Fruit fly (Drosophila melanogaster) whole organism, wandering third instar larva: ENCODE results near the gene CG6094.

Source experiments
- CrebA ChIP-seq: fragments of 200-800 bp; sonication (Bioruptor generic); optimal IDR thresholded peaks from 2 replicates; lab custom pipeline; 2016; ENCODE audit warnings: missing biosample characterization, mild to moderate bottlenecking, missing genetic modification characterization, borderline replicate concordance
- Jra ChIP-seq: sonication (Bioruptor generic); optimal IDR thresholded peaks from 2 replicates; lab custom pipeline; 2016; ENCODE audit warnings: missing biosample characterization, missing genetic modification characterization
- OdsH ChIP-seq: fragments of 200-800 bp; sonication (Bioruptor generic); optimal IDR thresholded peaks from 2 replicates; lab custom pipeline; 2016; ENCODE audit warnings: missing biosample characterization, mild to moderate bottlenecking, missing genetic modification characterization
- fru ChIP-seq: fragments of 200-800 bp; sonication (Bioruptor generic); optimal IDR thresholded peaks from 3 replicates; lab custom pipeline; 2016; ENCODE audit warnings: missing biosample characterization, mild to moderate bottlenecking, missing genetic modification characterization

dm6 chr2L:10502244-10502643, 4.6 kb upstream of the CG6094 start:
- no peak for TF ChIP-seq fru (GFP tag; lab: Kevin White, UChicago)
- no peak for TF ChIP-seq OdsH (GFP tag; lab: Kevin White, UChicago)
- no peak for TF ChIP-seq CrebA (GFP tag; lab: Kevin White, UChicago)
- TF ChIP-seq Jra (GFP tag; lab: Kevin White, UChicago) = no peak
